Fruit fly (Drosophila melanogaster) whole organism, embryonic: Measurements from ENCODE around the gene CG7943.

ENCODE experiments used
- Adf1 ChIP-seq: fragments of 200-800 bp; sonication (Bioruptor generic); IDR thresholded peaks from 2 replicates; pipeline ENCODE4 v1.3.6; 2022; ENCODE audit warnings: missing biosample characterization, missing genetic modification characterization
- Awh ChIP-seq: fragments of 200-800 bp; sonication (Bioruptor generic); IDR thresholded peaks from 2 replicates; pipeline ENCODE4, ENCODE4 v1.3.6; 2022; ENCODE audit warnings: missing biosample characterization, missing genetic modification characterization
- B-H1 ChIP-seq: fragments of 200-800 bp; sonication (Bioruptor generic); IDR thresholded peaks from 3 replicates; pipeline ENCODE4 v1.3.6; 2022; ENCODE audit warnings: missing biosample characterization, missing genetic modification characterization
- B-H2 ChIP-seq: fragments of 200-800 bp; sonication (Bioruptor generic); optimal IDR thresholded peaks from 2 replicates; lab custom pipeline; 2018; ENCODE audit warnings: missing biosample characterization, mild to moderate bottlenecking, missing genetic modification characterization
- CG10431 ChIP-seq: fragments of 200-800 bp; sonication (Bioruptor generic); optimal IDR thresholded peaks from 3 replicates; lab custom pipeline; 2018; ENCODE audit warnings: missing biosample characterization, mild to moderate bottlenecking, missing genetic modification characterization
- CG11456 ChIP-seq: fragments of 200-800 bp; sonication (Bioruptor generic); IDR thresholded peaks from 3 replicates; pipeline ENCODE4 v1.3.6; 2022; ENCODE audit warnings: missing biosample characterization, missing genetic modification characterization
- CG1233 ChIP-seq: fragments of 200-800 bp; sonication (Bioruptor generic); optimal IDR thresholded peaks from 4 replicates; lab custom pipeline; 2018; ENCODE audit warnings: missing biosample characterization, mild to moderate bottlenecking, missing genetic modification characterization
- CG12769 ChIP-seq: fragments of 200-800 bp; sonication (Bioruptor generic); optimal IDR thresholded peaks from 2 replicates; lab custom pipeline; 2019; ENCODE audit warnings: missing biosample characterization, mild to moderate bottlenecking, missing genetic modification characterization, moderate library complexity
- CG13775 ChIP-seq: fragments of 200-800 bp; sonication (Bioruptor generic); optimal IDR thresholded peaks from 3 replicates; lab custom pipeline; 2017; ENCODE audit warnings: missing biosample characterization, mild to moderate bottlenecking, missing genetic modification characterization
- CG13894 ChIP-seq: fragments of 200-800 bp; sonication (Bioruptor generic); optimal IDR thresholded peaks from 3 replicates; lab custom pipeline; 2018; ENCODE audit warnings: missing biosample characterization, mild to moderate bottlenecking, missing genetic modification characterization, moderate library complexity
- CG15479 ChIP-seq: fragments of 200-800 bp; sonication (Bioruptor generic); optimal IDR thresholded peaks from 3 replicates; lab custom pipeline; 2019; ENCODE audit warnings: missing biosample characterization, mild to moderate bottlenecking, missing genetic modification characterization, moderate library complexity
- CG16815 ChIP-seq: fragments of 200-800 bp; sonication (Bioruptor generic); optimal IDR thresholded peaks from 3 replicates; lab custom pipeline; 2017; ENCODE audit warnings: missing biosample characterization, mild to moderate bottlenecking, missing genetic modification characterization
- CG17328 ChIP-seq: fragments of 200-800 bp; sonication (Bioruptor generic); IDR thresholded peaks from 2 replicates; pipeline ENCODE4 v1.3.6; 2022; ENCODE audit warnings: missing biosample characterization, missing genetic modification characterization
- CG17385 ChIP-seq: fragments of 200-800 bp; sonication (Bioruptor generic); optimal IDR thresholded peaks from 3 replicates; lab custom pipeline; 2018; ENCODE audit warnings: missing biosample characterization, mild to moderate bottlenecking, missing genetic modification characterization
- CG2678 ChIP-seq: fragments of 200-800 bp; sonication (Bioruptor generic); optimal IDR thresholded peaks from 3 replicates; lab custom pipeline; 2019; ENCODE audit warnings: missing biosample characterization, mild to moderate bottlenecking, missing genetic modification characterization, moderate library complexity
- CG2889 ChIP-seq: fragments of 200-800 bp; sonication (Bioruptor generic); IDR thresholded peaks from 3 replicates; pipeline ENCODE4 v1.3.6; 2022; ENCODE audit warnings: missing biosample characterization, missing genetic modification characterization
- CG3065 ChIP-seq: fragments of 200-800 bp; sonication (Bioruptor generic); optimal IDR thresholded peaks from 2 replicates; lab custom pipeline; 2016; ENCODE audit warnings: missing biosample characterization, missing genetic modification characterization
- CG32767 ChIP-seq: fragments of 200-800 bp; sonication (Bioruptor generic); IDR thresholded peaks from 2 replicates; pipeline ENCODE4 v1.3.6; 2022; ENCODE audit warnings: missing biosample characterization, missing genetic modification characterization
- CG34422 ChIP-seq: fragments of 200-800 bp; sonication (Bioruptor generic); IDR thresholded peaks from 3 replicates; pipeline ENCODE4 v1.3.6; 2022; ENCODE audit warnings: missing biosample characterization, missing genetic modification characterization
- CG4707 ChIP-seq: fragments of 200-800 bp; sonication (Bioruptor generic); optimal IDR thresholded peaks from 2 replicates; lab custom pipeline; 2018; ENCODE audit warnings: missing biosample characterization, mild to moderate bottlenecking, missing genetic modification characterization, moderate library complexity
- CG4730 ChIP-seq: fragments of 200-800 bp; sonication (Bioruptor generic); IDR thresholded peaks from 2 replicates; pipeline ENCODE4 v1.3.6; 2022; ENCODE audit warnings: missing biosample characterization, missing genetic modification characterization
- CG7987 ChIP-seq: fragments of 200-800 bp; sonication (Bioruptor generic); optimal IDR thresholded peaks from 2 replicates; lab custom pipeline; 2018; ENCODE audit warnings: missing biosample characterization, mild to moderate bottlenecking, missing genetic modification characterization, moderate library complexity
- CG8765 ChIP-seq: fragments of 200-800 bp; sonication (Bioruptor generic); IDR thresholded peaks from 2 replicates; pipeline ENCODE4 v1.3.6; 2022; ENCODE audit warnings: missing biosample characterization, missing genetic modification characterization
- Camta ChIP-seq: fragments of 200-800 bp; sonication (Bioruptor generic); optimal IDR thresholded peaks from 2 replicates; lab custom pipeline; 2016; ENCODE audit warnings: missing biosample characterization, missing genetic modification characterization
- CrebB ChIP-seq: fragments of 200-800 bp; sonication (Bioruptor generic); optimal IDR thresholded peaks from 3 replicates; lab custom pipeline; 2018; ENCODE audit warnings: missing biosample characterization, mild to moderate bottlenecking, missing genetic modification characterization
- Deaf1 ChIP-seq: fragments of 200-800 bp; optimal IDR thresholded peaks from 3 replicates; lab custom pipeline; 2019; ENCODE audit warnings: missing biosample characterization, mild to moderate bottlenecking, missing genetic modification characterization, moderate library complexity
- HmgZ ChIP-seq: fragments of 200-800 bp; sonication (Bioruptor generic); optimal IDR thresholded peaks from 2 replicates; lab custom pipeline; 2018; ENCODE audit warnings: missing biosample characterization, mild to moderate bottlenecking, missing genetic modification characterization
- Hr39 ChIP-seq: fragments of >200 bp; optimal IDR thresholded peaks from 2 replicates; lab custom pipeline; 2017
- Hsf ChIP-seq: fragments of 200-800 bp; sonication (Bioruptor generic); optimal IDR thresholded peaks from 3 replicates; lab custom pipeline; 2016; ENCODE audit warnings: missing biosample characterization, missing genetic modification characterization
- Mes4 ChIP-seq: fragments of 200-800 bp; sonication (Bioruptor generic); optimal IDR thresholded peaks from 2 replicates; lab custom pipeline; 2016; ENCODE audit warnings: missing biosample characterization, missing genetic modification characterization
- Nf-YB ChIP-seq: fragments of 200-800 bp; sonication (Bioruptor generic); optimal IDR thresholded peaks from 3 replicates; lab custom pipeline; 2019; ENCODE audit warnings: missing biosample characterization, mild to moderate bottlenecking, missing genetic modification characterization, moderate library complexity
- Oli ChIP-seq: fragments of 200-800 bp; sonication (Bioruptor generic); optimal IDR thresholded peaks from 2 replicates; lab custom pipeline; 2018; ENCODE audit warnings: missing biosample characterization, mild to moderate bottlenecking, missing genetic modification characterization, moderate library complexity
- Sin3A ChIP-seq: fragments of >200 bp; optimal IDR thresholded peaks from 2 replicates; lab custom pipeline; 2018
- Sox102F ChIP-seq: fragments of 200-800 bp; sonication (Bioruptor generic); optimal IDR thresholded peaks from 2 replicates; lab custom pipeline; 2018; ENCODE audit warnings: missing biosample characterization, mild to moderate bottlenecking, missing genetic modification characterization, moderate library complexity
- Usf ChIP-seq: fragments of 200-800 bp; sonication (Bioruptor generic); optimal IDR thresholded peaks from 2 replicates; lab custom pipeline; 2017; ENCODE audit warnings: missing genotype, missing biosample characterization, missing genetic modification characterization
- ash1 ChIP-seq: fragments of 200-800 bp; sonication (Bioruptor generic); optimal IDR thresholded peaks from 2 replicates; lab custom pipeline; 2018; ENCODE audit warnings: missing biosample characterization, mild to moderate bottlenecking, missing genetic modification characterization
- btn ChIP-seq: fragments of 200-800 bp; sonication (Bioruptor generic); optimal IDR thresholded peaks from 2 replicates; lab custom pipeline; 2016; ENCODE audit warnings: missing biosample characterization, missing genetic modification characterization
- cas ChIP-seq: fragments of 200-800 bp; sonication (Bioruptor generic); IDR thresholded peaks from 2 replicates; pipeline ENCODE4 v1.3.6; 2022; ENCODE audit warnings: missing biosample characterization, missing genetic modification characterization
- exex ChIP-seq: fragments of 200-800 bp; sonication (Bioruptor generic); optimal IDR thresholded peaks from 4 replicates; lab custom pipeline; 2018; ENCODE audit warnings: missing biosample characterization, mild to moderate bottlenecking, missing genetic modification characterization, moderate library complexity
- gsb-n ChIP-seq: fragments of 200-800 bp; sonication (Bioruptor generic); optimal IDR thresholded peaks from 3 replicates; lab custom pipeline; 2018; ENCODE audit warnings: missing biosample characterization, mild to moderate bottlenecking, missing genetic modification characterization
- insv ChIP-seq, 2 experiments: fragments of 200-800 bp; sonication (Bioruptor generic); optimal IDR thresholded peaks; 3 replicates each; lab custom pipeline; 2016 to 2018; ENCODE audit warnings: missing biosample characterization in 2 of 2, missing genetic modification characterization in 2 of 2
- ken ChIP-seq: fragments of 200-800 bp; sonication (Bioruptor generic); IDR thresholded peaks from 3 replicates; pipeline ENCODE4 v1.3.6; 2022; ENCODE audit warnings: missing biosample characterization, missing genetic modification characterization
- klu ChIP-seq: fragments of 200-800 bp; sonication (Bioruptor generic); IDR thresholded peaks from 2 replicates; pipeline ENCODE4 v1.3.6; 2022; ENCODE audit warnings: missing biosample characterization, missing genetic modification characterization
- nmo ChIP-seq: fragments of 200-800 bp; sonication (Bioruptor generic); optimal IDR thresholded peaks from 2 replicates; lab custom pipeline; 2018; ENCODE audit warnings: missing biosample characterization, mild to moderate bottlenecking, missing genetic modification characterization, moderate library complexity
- p53 ChIP-seq: fragments of 200-800 bp; sonication (Bioruptor generic); optimal IDR thresholded peaks from 2 replicates; lab custom pipeline; 2016; ENCODE audit warnings: missing biosample characterization, missing genetic modification characterization
- pfk ChIP-seq: fragments of 200-800 bp; sonication (Bioruptor generic); optimal IDR thresholded peaks from 2 replicates; lab custom pipeline; 2018; ENCODE audit warnings: missing biosample characterization, mild to moderate bottlenecking, missing genetic modification characterization, moderate library complexity
- slp2 ChIP-seq: fragments of 200-800 bp; sonication (Bioruptor generic); optimal IDR thresholded peaks from 2 replicates; lab custom pipeline; 2016; ENCODE audit warnings: missing biosample characterization, missing genetic modification characterization
- tna ChIP-seq: fragments of 200-800 bp; sonication (Bioruptor generic); IDR thresholded peaks from 2 replicates; pipeline ENCODE4 v1.3.6; 2022; ENCODE audit warnings: missing biosample characterization, missing genetic modification characterization; ENCODE audit not compliant: partially characterized antibody
- tup ChIP-seq: fragments of 200-800 bp; sonication (Bioruptor generic); optimal IDR thresholded peaks from 2 replicates; lab custom pipeline; 2016; ENCODE audit warnings: missing biosample characterization, mild to moderate bottlenecking, missing genetic modification characterization, moderate library complexity
- zf30C ChIP-seq: fragments of 200-800 bp; sonication (Bioruptor generic); optimal IDR thresholded peaks from 3 replicates; lab custom pipeline; 2018; ENCODE audit warnings: missing biosample characterization, mild to moderate bottlenecking, missing genetic modification characterization

CG7943 gene

dm6 chr3R:30021559-30022451 lies 24.5 kb upstream of the CG7943 start, which contains the start of gene Mgat2 (continued):
- TF ChIP-seq nmo, result no peak
- peak; percentile 62 for TF ChIP-seq ash1 (GFP tag; lab: Kevin White, UChicago)
- TF ChIP-seq CG8765 (GFP tag; lab: Robert Waterston, UW), result no peak
- no peak for TF ChIP-seq insv (GFP tag; optimal IDR thresholded peaks at IDR 0.05; lab: Kevin White, UChicago)
- TF ChIP-seq CrebB, result peak; percentile 47
- peak; percentile 77 for TF ChIP-seq CG10431 (GFP tag; lab: Kevin White, UChicago)
- TF ChIP-seq ken (GFP tag; lab: Robert Waterston, UW), result no peak
- TF ChIP-seq CG2889 (GFP tag; lab: Robert Waterston, UW), result no peak
- no peak for TF ChIP-seq B-H1 (GFP tag; lab: Robert Waterston, UW)
- peak; percentile 62 for TF ChIP-seq CG4707 (GFP tag; lab: Kevin White, UChicago)
- peak; percentile 28; the same call in 1 of the 2 replicates for TF ChIP-seq CG32767 (GFP tag; lab: Robert Waterston, UW)
- TF ChIP-seq CG3065, result no peak
- TF ChIP-seq Camta (GFP tag; lab: Kevin White, UChicago), result no peak
- TF ChIP-seq CG13775 (GFP tag; lab: Kevin White, UChicago), result no peak
- TF ChIP-seq Hr39 (lab: Kevin White, UChicago), result no peak
- TF ChIP-seq Awh, result peak; percentile 67; the same call in 1 of the 2 replicates
- TF ChIP-seq cas (GFP tag; lab: Robert Waterston, UW), result no peak
- TF ChIP-seq Hsf (GFP tag; lab: Kevin White, UChicago), result no peak
- no peak for TF ChIP-seq CG2678 (tag; lab: Kevin White, UChicago)
- no peak for TF ChIP-seq Mes4 (GFP tag; lab: Kevin White, UChicago)
- TF ChIP-seq B-H2 (GFP tag; lab: Kevin White, UChicago), result peak; percentile 41
- TF ChIP-seq CG16815 (GFP tag; lab: Kevin White, UChicago), result no peak
- TF ChIP-seq Deaf1 (tag; lab: Kevin White, UChicago), result peak; percentile 81
- peak; percentile 57 for TF ChIP-seq Nf-YB (GFP tag; lab: Kevin White, UChicago)
- TF ChIP-seq exex (tag; lab: Kevin White, UChicago), result no peak
- TF ChIP-seq Usf (GFP tag; lab: Kevin White, UChicago), result no peak
- TF ChIP-seq pfk (GFP tag; lab: Kevin White, UChicago), result peak; percentile 83
- TF ChIP-seq Sin3A (lab: Kevin White, UChicago), result no peak
- peak; percentile 79; the same call in 1 of the 3 replicates for TF ChIP-seq CG34422 (GFP tag; lab: Robert Waterston, UW)
- no peak for TF ChIP-seq p53 (GFP tag; lab: Kevin White, UChicago)
- TF ChIP-seq gsb-n, result peak; percentile 33
- no peak for TF ChIP-seq CG4730 (GFP tag; lab: Robert Waterston, UW)
- peak; percentile 48 for TF ChIP-seq CG13894
- no peak for TF ChIP-seq CG11456
- peak; percentile 69 for TF ChIP-seq HmgZ
- no peak for TF ChIP-seq zf30C (GFP tag; lab: Kevin White, UChicago)
- peak; percentile 19 for TF ChIP-seq CG1233
- no peak for TF ChIP-seq btn (GFP tag; lab: Kevin White, UChicago)
- TF ChIP-seq Adf1 (GFP tag; lab: Robert Waterston, UW), result peak; percentile 61; the same call in 1 of the 2 replicates
- TF ChIP-seq CG7987 (GFP tag; lab: Kevin White, UChicago), result peak; percentile 75
- no peak for TF ChIP-seq tup (GFP tag; lab: Kevin White, UChicago)
- no peak for TF ChIP-seq slp2
- no peak for TF ChIP-seq Oli
- no peak for TF ChIP-seq CG17328 (GFP tag; lab: Robert Waterston, UW)
- peak; percentile 72; the same call in 1 of the 2 replicates for TF ChIP-seq tna
- TF ChIP-seq CG15479 (GFP tag; lab: Kevin White, UChicago), result peak; percentile 59
- TF ChIP-seq CG17385 (GFP tag; lab: Kevin White, UChicago), result peak; percentile 20
- no peak for TF ChIP-seq klu (GFP tag; lab: Robert Waterston, UW)
- TF ChIP-seq CG12769 (tag; lab: Kevin White, UChicago), result peak; percentile 95
- TF ChIP-seq Sox102F, result no peak
